Worm (Caenorhabditis elegans) whole organism, late embryonic: ENCODE data around the gene R11.4.
A peak's percentile ranks its signal among the peaks of the same experiment; 100 is the strongest.

Experiments used
- C08G9.2 ChIP-seq: sonication (generic microtip); optimal IDR thresholded peaks from 2 replicates; lab custom pipeline; 2016; ENCODE audit warnings: mild to moderate bottlenecking, missing genetic modification characterization, moderate library complexity, missing compliant biosample characterization
- C38D4.7 ChIP-seq: fragments of 200-800 bp; sonication (Bioruptor generic); optimal IDR thresholded peaks from 2 replicates; lab custom pipeline; 2018; ENCODE audit warnings: mild to moderate bottlenecking, missing genetic modification characterization, moderate library complexity, missing compliant biosample characterization
- F13H6.1 ChIP-seq: sonication (generic microtip); optimal IDR thresholded peaks from 2 replicates; lab custom pipeline; 2016; ENCODE audit warnings: missing genetic modification characterization, missing compliant biosample characterization
- Y22D7AL.16 ChIP-seq: sonication (generic microtip); optimal IDR thresholded peaks from 2 replicates; lab custom pipeline; 2016; ENCODE audit warnings: missing genetic modification characterization, missing compliant biosample characterization
- ahr-1 ChIP-seq: sonication (generic microtip); optimal IDR thresholded peaks from 2 replicates; lab custom pipeline; 2016; ENCODE audit warnings: missing genetic modification characterization, missing compliant biosample characterization
- ceh-14 ChIP-seq: sonication (generic microtip); optimal IDR thresholded peaks from 2 replicates; lab custom pipeline; 2016; ENCODE audit warnings: missing genotype, missing genetic modification characterization, missing compliant biosample characterization
- ceh-19 ChIP-seq: fragments of 200-800 bp; sonication (Bioruptor generic); optimal IDR thresholded peaks from 2 replicates; lab custom pipeline; 2018; ENCODE audit warnings: mild to moderate bottlenecking, missing genetic modification characterization, missing compliant biosample characterization
- ceh-24 ChIP-seq: sonication (generic microtip); optimal IDR thresholded peaks from 2 replicates; lab custom pipeline; 2016; ENCODE audit warnings: mild to moderate bottlenecking, missing genetic modification characterization, missing compliant biosample characterization
- ceh-31 ChIP-seq: sonication (generic microtip); optimal IDR thresholded peaks from 2 replicates; lab custom pipeline; 2016; ENCODE audit warnings: missing genetic modification characterization, missing compliant biosample characterization
- ceh-34 ChIP-seq: sonication (generic microtip); optimal IDR thresholded peaks from 2 replicates; lab custom pipeline; 2016; ENCODE audit warnings: mild to moderate bottlenecking, missing genetic modification characterization, missing compliant biosample characterization
- ceh-6 ChIP-seq: fragments of 200-800 bp; sonication (Bioruptor generic); optimal IDR thresholded peaks from 2 replicates; lab custom pipeline; 2018; ENCODE audit warnings: mild to moderate bottlenecking, missing genetic modification characterization, missing compliant biosample characterization
- ceh-9 ChIP-seq: sonication (generic microtip); optimal IDR thresholded peaks from 2 replicates; lab custom pipeline; 2016; ENCODE audit warnings: mild to moderate bottlenecking, missing genetic modification characterization, inconsistent platforms, missing compliant biosample characterization
- che-1 ChIP-seq: sonication (generic microtip); optimal IDR thresholded peaks from 2 replicates; lab custom pipeline; 2016; ENCODE audit warnings: mild to moderate bottlenecking, missing genetic modification characterization, missing compliant biosample characterization
- dve-1 ChIP-seq: sonication (generic microtip); optimal IDR thresholded peaks from 2 replicates; lab custom pipeline; 2017; ENCODE audit warnings: antibody characterized with exemption, mild to moderate bottlenecking, missing genetic modification characterization, missing compliant biosample characterization
- elt-2 ChIP-seq: sonication (generic microtip); optimal IDR thresholded peaks from 2 replicates; lab custom pipeline; 2016; ENCODE audit warnings: missing genetic modification reagents, missing genetic modification characterization, missing compliant biosample characterization
- elt-4 ChIP-seq: sonication (generic microtip); optimal IDR thresholded peaks from 2 replicates; lab custom pipeline; 2016; ENCODE audit warnings: missing genetic modification characterization, missing compliant biosample characterization
- ets-4 ChIP-seq: sonication (generic microtip); optimal IDR thresholded peaks from 2 replicates; lab custom pipeline; 2016; ENCODE audit warnings: missing genetic modification characterization, missing compliant biosample characterization
- fax-1 ChIP-seq: sonication (generic microtip); optimal IDR thresholded peaks from 2 replicates; lab custom pipeline; 2016; ENCODE audit warnings: missing genotype, missing genetic modification characterization, missing compliant biosample characterization
- fkh-10 ChIP-seq: fragments of 150-350 bp; optimal IDR thresholded peaks from 2 replicates; lab custom pipeline; 2014; ENCODE audit warnings: missing biosample characterization, missing genetic modification reagents, missing genetic modification characterization
- gmeb-2 ChIP-seq: sonication (generic microtip); optimal IDR thresholded peaks from 2 replicates; lab custom pipeline; 2016; ENCODE audit warnings: missing genetic modification characterization, inconsistent platforms, missing compliant biosample characterization
- hlh-13 ChIP-seq: fragments of 200-800 bp; sonication (Bioruptor generic); optimal IDR thresholded peaks from 2 replicates; lab custom pipeline; 2018; ENCODE audit warnings: mild to moderate bottlenecking, missing genetic modification characterization, missing compliant biosample characterization
- hlh-15 ChIP-seq: sonication (generic microtip); optimal IDR thresholded peaks from 2 replicates; lab custom pipeline; 2016; ENCODE audit warnings: missing genetic modification characterization, missing compliant biosample characterization
- lim-6 ChIP-seq: sonication (generic microtip); optimal IDR thresholded peaks from 2 replicates; lab custom pipeline; 2016; ENCODE audit warnings: missing genetic modification characterization, missing compliant biosample characterization
- lin-11 ChIP-seq: fragments of 200-800 bp; sonication (Bioruptor generic); optimal IDR thresholded peaks from 2 replicates; lab custom pipeline; 2018; ENCODE audit warnings: mild to moderate bottlenecking, missing genetic modification characterization, missing compliant biosample characterization
- nfya-1 ChIP-seq: sonication (generic microtip); optimal IDR thresholded peaks from 2 replicates; lab custom pipeline; 2017; ENCODE audit warnings: missing genetic modification characterization, mild to moderate bottlenecking, missing compliant biosample characterization, antibody characterized with exemption, moderate library complexity
- nhr-11 ChIP-seq: fragments of 150-350 bp; optimal IDR thresholded peaks from 2 replicates; lab custom pipeline; 2014; ENCODE audit warnings: missing biosample characterization, missing genetic modification characterization
- nhr-232 ChIP-seq: sonication (generic microtip); optimal IDR thresholded peaks from 2 replicates; lab custom pipeline; 2016; ENCODE audit warnings: missing genetic modification characterization, missing compliant biosample characterization
- npax-4 ChIP-seq: sonication (generic microtip); optimal IDR thresholded peaks from 2 replicates; lab custom pipeline; 2016; ENCODE audit warnings: missing genetic modification characterization, missing compliant biosample characterization
- pax-1 ChIP-seq: fragments of 150-350 bp; optimal IDR thresholded peaks from 2 replicates; lab custom pipeline; 2014; ENCODE audit warnings: missing biosample characterization, missing genetic modification characterization
- pros-1 ChIP-seq: fragments of 150-350 bp; optimal IDR thresholded peaks from 2 replicates; lab custom pipeline; 2014; ENCODE audit warnings: missing biosample characterization, missing genetic modification reagents, missing genetic modification characterization
- ref-2 ChIP-seq: sonication (generic microtip); optimal IDR thresholded peaks from 2 replicates; lab custom pipeline; 2016; ENCODE audit warnings: missing genetic modification characterization, missing compliant biosample characterization
- sdc-2 ChIP-seq: sonication (generic microtip); optimal IDR thresholded peaks from 2 replicates; lab custom pipeline; 2016; ENCODE audit warnings: missing genotype, missing genetic modification characterization, missing compliant biosample characterization
- sox-2 ChIP-seq: fragments of 200-800 bp; sonication (Bioruptor generic); IDR thresholded peaks from 2 replicates; pipeline ENCODE4 v1.3.6; 2022; ENCODE audit warnings: missing genetic modification reagents, missing genetic modification characterization, missing compliant biosample characterization
- sox-4 ChIP-seq: sonication (generic microtip); optimal IDR thresholded peaks from 2 replicates; lab custom pipeline; 2017; ENCODE audit warnings: mild to moderate bottlenecking, missing genetic modification characterization, inconsistent platforms, missing compliant biosample characterization
- tbx-2 ChIP-seq: sonication (generic microtip); optimal IDR thresholded peaks from 2 replicates; lab custom pipeline; 2016; ENCODE audit warnings: missing genetic modification characterization, missing compliant biosample characterization
- ttx-3 ChIP-seq: sonication (generic microtip); optimal IDR thresholded peaks from 2 replicates; lab custom pipeline; 2016; ENCODE audit warnings: missing genetic modification reagents, missing genetic modification characterization, missing compliant biosample characterization
- unc-3 ChIP-seq, 2 experiments: fragments of 200-800 bp in 1 of 2; sonication (Bioruptor generic) in 1 of 2; sonication (generic microtip) in 1 of 2; conservative IDR thresholded peaks in 1 of 2; optimal IDR thresholded peaks in 1 of 2; 2 replicates each; pipeline versions ENCODE4 v1.3.6 to Lab custom; 2016 to 2022; ENCODE audit warnings: missing compliant biosample characterization in 2 of 2, missing genetic modification characterization in 2 of 2, missing genetic modification reagents in 1 of 2
- ztf-16 ChIP-seq: sonication (generic microtip); optimal IDR thresholded peaks from 2 replicates; lab custom pipeline; 2017; ENCODE audit warnings: missing genetic modification characterization, missing compliant biosample characterization

R11.4 gene

DNA sequence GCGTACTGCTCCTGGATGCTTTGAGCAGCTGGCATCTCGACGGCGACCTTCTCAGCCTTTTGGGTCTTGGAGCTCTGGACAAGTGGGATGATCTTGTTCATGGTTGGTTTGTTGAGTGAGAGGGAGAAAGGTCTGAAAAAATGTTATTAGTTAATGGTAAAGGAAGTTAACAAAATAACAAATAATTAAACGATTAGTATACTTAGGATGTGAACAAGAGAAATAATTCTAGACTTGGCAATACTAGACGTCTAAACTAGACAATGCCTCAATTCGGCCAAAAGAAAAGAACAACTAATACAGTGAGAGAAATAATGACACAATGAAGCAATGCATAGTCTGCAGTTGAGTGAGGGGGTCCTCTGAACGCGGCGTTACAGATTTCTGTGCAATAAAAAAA is at the start of gene R11.4:
TSS of gene R11.4 (minus strand) at position 101 of the 400 bp plus-strand sequence.
- TF ChIP-seq ahr-1 (tag; lab: Kevin White, UChicago), result no peak
- TF ChIP-seq fkh-10, result no peak

DNA sequence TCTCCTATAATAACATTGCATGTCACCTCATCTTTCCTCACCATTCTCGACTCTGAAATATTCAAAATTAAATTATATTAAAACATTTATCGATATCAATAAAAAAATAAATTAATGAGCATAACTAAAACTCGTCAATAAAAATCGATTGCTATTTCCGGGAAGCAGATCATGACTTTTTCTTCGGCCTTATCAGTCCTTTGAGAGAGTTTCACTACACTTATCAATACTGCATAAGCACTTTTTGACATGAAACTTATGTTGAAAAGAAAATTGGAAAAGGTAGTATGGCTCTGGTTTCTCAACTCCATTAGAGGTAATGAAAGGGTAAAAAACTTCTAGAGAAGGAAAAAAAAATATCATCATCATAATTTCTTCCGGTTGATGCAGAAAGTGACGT is 49.7 kb upstream of the R11.4 start:
- TF ChIP-seq elt-2 (tag; lab: Kevin White, UChicago) (peak; percentile 32), lim-6 (no peak), fax-1 (tag; lab: Kevin White, UChicago) (no peak), tbx-2 (no peak), sox-4 (no peak)

- TF ChIP-seq pax-1 (tag; lab: Kevin White, UChicago), result no peak
- no peak for TF ChIP-seq sdc-2 (tag; lab: Kevin White, UChicago)
- no peak for TF ChIP-seq hlh-15
- no peak for TF ChIP-seq ztf-16 (tag; lab: Kevin White, UChicago)
- no peak for TF ChIP-seq nhr-11 (tag; lab: Kevin White, UChicago)
- no peak for TF ChIP-seq lim-6
- no peak for TF ChIP-seq C08G9.2 (tag; lab: Kevin White, UChicago)
- no peak for TF ChIP-seq unc-3 (GFP tag; conservative IDR thresholded peaks at IDR 0.05; lab: Robert Waterston, UW)
- no peak for TF ChIP-seq unc-3 (tag; optimal IDR thresholded peaks at IDR 0.05; lab: Kevin White, UChicago)
- no peak for TF ChIP-seq ttx-3 (tag; lab: Kevin White, UChicago)
- no peak for TF ChIP-seq fax-1 (tag; lab: Kevin White, UChicago)
- TF ChIP-seq ceh-9 (tag; lab: Kevin White, UChicago), result no peak
- no peak for TF ChIP-seq ceh-24 (tag; lab: Kevin White, UChicago)
- TF ChIP-seq hlh-13 (GFP tag; lab: Kevin White, UChicago), result no peak
- no peak for TF ChIP-seq ceh-19 (GFP tag; lab: Kevin White, UChicago)
- no peak for TF ChIP-seq sox-2 (GFP tag; lab: Robert Waterston, UW)
- TF ChIP-seq ceh-31 (tag; lab: Kevin White, UChicago), result no peak
- TF ChIP-seq ceh-14, result no peak
Observed at ce11 chrX:16258503-16258902, 48.1 kb upstream of the R11.4 start.

DNA sequence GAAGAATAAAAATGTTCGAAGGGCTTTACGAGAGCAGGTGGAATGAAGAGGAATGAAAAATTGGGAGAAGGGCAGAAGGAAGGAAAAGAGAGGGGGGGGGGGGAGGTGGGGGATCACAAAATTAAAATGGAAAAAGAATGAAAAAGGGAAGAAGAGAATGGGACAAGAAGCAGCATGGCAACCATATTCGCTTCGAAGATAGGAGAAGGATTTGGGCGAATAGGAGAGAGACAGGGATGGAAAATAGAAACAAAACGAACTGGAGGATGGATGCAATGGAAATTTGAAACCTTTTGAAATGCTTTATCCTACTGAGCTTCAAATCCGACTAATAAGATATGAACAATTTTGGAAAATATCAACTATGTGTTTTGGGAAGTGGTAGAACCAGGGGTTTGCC is 40.3 kb upstream of the R11.4 start, which contains the start of gene W10G6.6:
TSS of gene W10G6.6 (minus strand) at position 101 of the 400 bp plus-strand sequence.
- TF ChIP-seq Y22D7AL.16 (tag; lab: Kevin White, UChicago), result no peak
- no peak for TF ChIP-seq pros-1 (tag; lab: Kevin White, UChicago)
- TF ChIP-seq ceh-31 (tag; lab: Kevin White, UChicago), result no peak
- no peak for TF ChIP-seq sox-2 (GFP tag; lab: Robert Waterston, UW)
- TF ChIP-seq nfya-1 (tag; lab: Kevin White, UChicago), result no peak
- no peak for TF ChIP-seq ceh-9 (tag; lab: Kevin White, UChicago)
- TF ChIP-seq ets-4 (tag; lab: Kevin White, UChicago), result no peak
- no peak for TF ChIP-seq pax-1 (tag; lab: Kevin White, UChicago)
- no peak for TF ChIP-seq F13H6.1 (tag; lab: Kevin White, UChicago)
- no peak for TF ChIP-seq ref-2 (tag; lab: Kevin White, UChicago)
- TF ChIP-seq, all 69 proteins: peak for 0

ce11 chrX:16244764-16245244 is 34.4 kb upstream of the R11.4 start, which contains the start of gene W10G6.1:
Gene W10G6.1, plus strand, starts transcription at chrX:16245194.
- TF ChIP-seq sox-2 (GFP tag; lab: Robert Waterston, UW), result no peak
- no peak for TF ChIP-seq ceh-34
- no peak for TF ChIP-seq elt-4 (tag; lab: Kevin White, UChicago)
- TF ChIP-seq dve-1 (tag; lab: Kevin White, UChicago), result no peak
- TF ChIP-seq C38D4.7 (GFP tag; lab: Kevin White, UChicago), result no peak
- no peak for TF ChIP-seq ahr-1 (tag; lab: Kevin White, UChicago)
- TF ChIP-seq nhr-232, result no peak
- TF ChIP-seq npax-4, result no peak
- no peak for TF ChIP-seq che-1 (tag; lab: Kevin White, UChicago)
- TF ChIP-seq gmeb-2 (tag; lab: Kevin White, UChicago), result no peak
- TF ChIP-seq lin-11, result no peak
- TF ChIP-seq ttx-3 (tag; lab: Kevin White, UChicago), result no peak
- TF ChIP-seq unc-3 (GFP tag; conservative IDR thresholded peaks at IDR 0.05; lab: Robert Waterston, UW), result no peak
- no peak for TF ChIP-seq unc-3 (tag; optimal IDR thresholded peaks at IDR 0.05; lab: Kevin White, UChicago)
- no peak for TF ChIP-seq ceh-6
- TF ChIP-seq, all 69 proteins: peak for 0
